Worm (Caenorhabditis elegans): ENCODE results near the gene F54H5.2.

ce11 chrII:6608626-6609025 lies 18.7 kb upstream of the F54H5.2 start:
- TF ChIP-seq pqm-1 (tag; optimal IDR thresholded peaks at IDR 0.05) (no peak), snpc-4 (tag; optimal IDR thresholded peaks at IDR 0.05) (no peak), nhr-23 (tag; optimal IDR thresholded peaks at IDR 0.05) (no peak), unc-62 (GFP tag; optimal IDR thresholded peaks at IDR 0.05) (no peak), nhr-11 (tag; optimal IDR thresholded peaks at IDR 0.05) (no peak), elt-1 (tag; optimal IDR thresholded peaks at IDR 0.05) (no peak), nhr-12 (tag; optimal IDR thresholded peaks at IDR 0.05) (no peak), daf-12 (tag; optimal IDR thresholded peaks at IDR 0.05) (no peak), zag-1 (tag; optimal IDR thresholded peaks at IDR 0.05) (no peak), nhr-25 (tag; optimal IDR thresholded peaks at IDR 0.05) (no peak), unc-39 (tag; optimal IDR thresholded peaks at IDR 0.05) (no peak), lin-15B (tag; optimal IDR thresholded peaks at IDR 0.05) (no peak), nhr-76 (tag; optimal IDR thresholded peaks at IDR 0.05) (no peak)

Data from whole organism, L3 larva.